Worm (Caenorhabditis elegans) whole organism, early embryonic: ENCODE data around the gene lin-24.

Experiments
- B0310.2 ChIP-seq: sonication (generic microtip); optimal IDR thresholded peaks from 2 replicates; lab custom pipeline; 2016; ENCODE audit warnings: mild to moderate bottlenecking, missing genetic modification characterization, missing compliant biosample characterization
- aly-1 ChIP-seq: sonication (generic microtip); optimal IDR thresholded peaks from 2 replicates; lab custom pipeline; 2016; ENCODE audit warnings: missing genetic modification characterization, missing compliant biosample characterization
- ama-1 ChIP-seq: fragments of 150-350 bp; optimal IDR thresholded peaks from 2 replicates; lab custom pipeline; 2014
- ceh-13 ChIP-seq: fragments of 200-800 bp; sonication (Bioruptor generic); optimal IDR thresholded peaks from 2 replicates; lab custom pipeline; 2018; ENCODE audit warnings: mild to moderate bottlenecking, missing genetic modification characterization, missing compliant biosample characterization
- ceh-36 ChIP-seq: sonication (generic microtip); optimal IDR thresholded peaks from 2 replicates; lab custom pipeline; 2016; ENCODE audit warnings: missing genetic modification characterization, inconsistent platforms, missing compliant biosample characterization
- flt-1 ChIP-seq: fragments of 200-800 bp; sonication (Bioruptor generic); IDR thresholded peaks from 2 replicates; pipeline ENCODE4 v1.3.6; 2022; ENCODE audit warnings: missing genetic modification characterization, missing compliant biosample characterization
- hmbx-1 ChIP-seq: sonication (generic microtip); optimal IDR thresholded peaks from 2 replicates; lab custom pipeline; 2016; ENCODE audit warnings: mild to moderate bottlenecking, missing genetic modification characterization, missing compliant biosample characterization
- hmg-4 ChIP-seq: fragments of 200-800 bp; sonication (Bioruptor generic); optimal IDR thresholded peaks from 2 replicates; lab custom pipeline; 2018; ENCODE audit warnings: mild to moderate bottlenecking, missing genetic modification characterization, missing compliant biosample characterization
- hnd-1 ChIP-seq: sonication (generic microtip); optimal IDR thresholded peaks from 2 replicates; lab custom pipeline; 2016; ENCODE audit warnings: missing genetic modification characterization, missing compliant biosample characterization
- scrt-1 ChIP-seq: fragments of 200-800 bp; sonication (Bioruptor generic); IDR thresholded peaks from 2 replicates; pipeline ENCODE4 v1.3.6; 2022; ENCODE audit warnings: missing genetic modification characterization, missing compliant biosample characterization
- sea-1 ChIP-seq: fragments of 200-800 bp; sonication (Bioruptor generic); conservative IDR thresholded peaks from 2 replicates; pipeline ENCODE4 v1.3.6; 2022; ENCODE audit warnings: missing genetic modification characterization, missing compliant biosample characterization
- tbx-11 ChIP-seq: fragments of 200-800 bp; sonication (Bioruptor generic); IDR thresholded peaks from 2 replicates; pipeline ENCODE4 v1.3.6; 2022; ENCODE audit warnings: missing genetic modification characterization, missing compliant biosample characterization
- tbx-37 ChIP-seq: fragments of 200-800 bp; sonication (Bioruptor generic); conservative IDR thresholded peaks from 2 replicates; pipeline ENCODE4 v1.3.6; 2022; ENCODE audit warnings: missing genetic modification reagents, missing genetic modification characterization, missing compliant biosample characterization
- tra-4 ChIP-seq: sonication (generic microtip); optimal IDR thresholded peaks from 2 replicates; lab custom pipeline; 2017; ENCODE audit warnings: missing genetic modification characterization, missing compliant biosample characterization

DNA sequence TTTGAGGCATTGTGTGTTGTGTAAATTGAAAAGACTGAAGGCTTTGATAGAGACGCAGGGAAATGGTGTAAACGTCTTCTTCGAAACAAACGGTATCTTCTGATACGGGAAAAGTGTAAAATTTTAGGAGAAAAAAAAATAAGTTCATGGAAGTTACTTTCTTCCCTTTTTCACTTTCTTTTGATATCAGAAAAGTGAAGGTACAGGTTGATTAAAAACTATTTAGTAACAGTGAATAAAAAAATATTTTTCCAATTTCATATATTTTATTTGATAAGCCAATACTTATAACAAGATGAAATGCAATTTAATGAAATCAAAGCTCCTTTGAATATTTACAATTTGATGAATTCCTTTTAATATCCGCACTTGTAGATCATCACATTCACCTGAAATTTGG lies 19.0 kb upstream of the lin-24 start, which contains the start of gene col-129:
- TF ChIP-seq ama-1 (lab: Kevin White, UChicago) (no peak), sea-1 (GFP tag; lab: Robert Waterston, UW) (no peak), tbx-37 (GFP tag; lab: Robert Waterston, UW) (no peak), ceh-13 (GFP tag; lab: Kevin White, UChicago) (no peak), scrt-1 (GFP tag; lab: Robert Waterston, UW) (no peak), aly-1 (tag; lab: Kevin White, UChicago) (no peak), B0310.2 (tag; lab: Kevin White, UChicago) (no peak), tbx-11 (GFP tag; lab: Robert Waterston, UW) (no peak), flt-1 (GFP tag; lab: Robert Waterston, UW) (no peak), hnd-1 (tag; lab: Kevin White, UChicago) (no peak), ceh-36 (no peak), tra-4 (tag; lab: Kevin White, UChicago) (no peak), hmbx-1 (tag; lab: Kevin White, UChicago) (no peak), hmg-4 (GFP tag; lab: Kevin White, UChicago) (no peak)
